Fruit fly (Drosophila melanogaster): ENCODE measurements around the gene CG2310.

The CG2310 gene

dm6 chr3R:29478952-29479538, 14.3 kb downstream of the CG2310 start:
- TF ChIP-seq h (optimal IDR thresholded peaks at IDR 0.05) (no peak), psq (optimal IDR thresholded peaks at IDR 0.05) (no peak), Myc (optimal IDR thresholded peaks at IDR 0.05) (no peak), ttk (optimal IDR thresholded peaks at IDR 0.05) (no peak), Sin3A (optimal IDR thresholded peaks at IDR 0.05) (no peak), insv (optimal IDR thresholded peaks at IDR 0.05) (no peak)

dm6 chr3R:29470122-29470521, 23.2 kb downstream of the CG2310 start:
- TF ChIP-seq h (optimal IDR thresholded peaks at IDR 0.05): no peak
- no peak for TF ChIP-seq ttk (optimal IDR thresholded peaks at IDR 0.05)
- TF ChIP-seq insv (optimal IDR thresholded peaks at IDR 0.05): no peak
- TF ChIP-seq Myc (optimal IDR thresholded peaks at IDR 0.05): no peak
- TF ChIP-seq Sin3A (optimal IDR thresholded peaks at IDR 0.05): no peak
- no peak for TF ChIP-seq psq (optimal IDR thresholded peaks at IDR 0.05)

- TF ChIP-seq ttk (optimal IDR thresholded peaks at IDR 0.05) (no peak), insv (optimal IDR thresholded peaks at IDR 0.05) (no peak), psq (optimal IDR thresholded peaks at IDR 0.05) (no peak), Myc (optimal IDR thresholded peaks at IDR 0.05) (no peak), h (optimal IDR thresholded peaks at IDR 0.05) (no peak), Sin3A (optimal IDR thresholded peaks at IDR 0.05) (no peak)
Observed at dm6 chr3R:29466759-29467158, 26.6 kb downstream of the CG2310 start.

dm6 chr3R:29461846-29462245, 31.5 kb downstream of the CG2310 start:
- no peak for TF ChIP-seq Myc (optimal IDR thresholded peaks at IDR 0.05)
- TF ChIP-seq Sin3A (optimal IDR thresholded peaks at IDR 0.05): no peak
- TF ChIP-seq insv (optimal IDR thresholded peaks at IDR 0.05): no peak
- no peak for TF ChIP-seq psq (optimal IDR thresholded peaks at IDR 0.05)
- no peak for TF ChIP-seq h (optimal IDR thresholded peaks at IDR 0.05)
- no peak for TF ChIP-seq ttk (optimal IDR thresholded peaks at IDR 0.05)

dm6 chr3R:29461069-29461468, 32.2 kb downstream of the CG2310 start:
- TF ChIP-seq h (optimal IDR thresholded peaks at IDR 0.05): no peak
- no peak for TF ChIP-seq Sin3A (optimal IDR thresholded peaks at IDR 0.05)
- TF ChIP-seq ttk (optimal IDR thresholded peaks at IDR 0.05): no peak
- TF ChIP-seq insv (optimal IDR thresholded peaks at IDR 0.05): no peak
- TF ChIP-seq psq (optimal IDR thresholded peaks at IDR 0.05): no peak
- TF ChIP-seq Myc (optimal IDR thresholded peaks at IDR 0.05): no peak

dm6 chr3R:29460225-29460927, 32.9 kb downstream of the CG2310 start:
- TF ChIP-seq Myc (optimal IDR thresholded peaks at IDR 0.05) (no peak), psq (optimal IDR thresholded peaks at IDR 0.05) (no peak), h (optimal IDR thresholded peaks at IDR 0.05) (no peak), ttk (optimal IDR thresholded peaks at IDR 0.05) (no peak)

dm6 chr3R:29458689-29459136, 34.6 kb downstream of the CG2310 start:
- TF ChIP-seq h (optimal IDR thresholded peaks at IDR 0.05) (no peak), Myc (optimal IDR thresholded peaks at IDR 0.05) (no peak), insv (optimal IDR thresholded peaks at IDR 0.05) (no peak), ttk (optimal IDR thresholded peaks at IDR 0.05) (no peak), psq (optimal IDR thresholded peaks at IDR 0.05) (no peak), Sin3A (optimal IDR thresholded peaks at IDR 0.05) (no peak)

- TF ChIP-seq psq (optimal IDR thresholded peaks at IDR 0.05) (no peak), ttk (optimal IDR thresholded peaks at IDR 0.05) (no peak), Sin3A (optimal IDR thresholded peaks at IDR 0.05) (no peak), h (optimal IDR thresholded peaks at IDR 0.05) (no peak), Myc (optimal IDR thresholded peaks at IDR 0.05) (no peak), insv (optimal IDR thresholded peaks at IDR 0.05) (no peak)
Observed at dm6 chr3R:29457779-29458382, 35.4 kb downstream of the CG2310 start.

dm6 chr3R:29457215-29457614, 36.1 kb downstream of the CG2310 start:
- TF ChIP-seq h (optimal IDR thresholded peaks at IDR 0.05) (no peak), insv (optimal IDR thresholded peaks at IDR 0.05) (no peak), psq (optimal IDR thresholded peaks at IDR 0.05) (no peak), Sin3A (optimal IDR thresholded peaks at IDR 0.05) (no peak), Myc (optimal IDR thresholded peaks at IDR 0.05) (no peak), ttk (optimal IDR thresholded peaks at IDR 0.05) (no peak)

dm6 chr3R:29450333-29450732, 43.0 kb downstream of the CG2310 start:
- TF ChIP-seq ttk (optimal IDR thresholded peaks at IDR 0.05) (no peak), h (optimal IDR thresholded peaks at IDR 0.05) (no peak), insv (optimal IDR thresholded peaks at IDR 0.05) (no peak), psq (optimal IDR thresholded peaks at IDR 0.05) (no peak), Myc (optimal IDR thresholded peaks at IDR 0.05) (no peak), Sin3A (optimal IDR thresholded peaks at IDR 0.05) (no peak)

Measured in Kc167 (cell line).